Fruit fly (Drosophila melanogaster) whole organism, embryonic: Measurements from ENCODE around the gene CG8176.
A peak's percentile ranks its signal among the peaks of the same experiment; 100 is the strongest.

ENCODE experiments used
- Atf-2 ChIP-seq: fragments of 200-800 bp; sonication (Bioruptor generic); optimal IDR thresholded peaks from 2 replicates; lab custom pipeline; 2016; ENCODE audit warnings: missing biosample characterization, missing genetic modification characterization
- Atf3 ChIP-seq: fragments of 200-800 bp; sonication (Bioruptor generic); optimal IDR thresholded peaks from 3 replicates; lab custom pipeline; 2016; ENCODE audit warnings: missing biosample characterization, missing genetic modification characterization
- CG10366 ChIP-seq: fragments of 200-800 bp; sonication (Bioruptor generic); IDR thresholded peaks from 2 replicates; pipeline ENCODE4 v1.3.6; 2022; ENCODE audit warnings: missing biosample characterization, missing genetic modification characterization
- CG10431 ChIP-seq: fragments of 200-800 bp; sonication (Bioruptor generic); optimal IDR thresholded peaks from 3 replicates; lab custom pipeline; 2018; ENCODE audit warnings: missing biosample characterization, mild to moderate bottlenecking, missing genetic modification characterization
- CG11723 ChIP-seq: fragments of 200-800 bp; sonication (Bioruptor generic); optimal IDR thresholded peaks from 2 replicates; lab custom pipeline; 2017; ENCODE audit warnings: missing biosample characterization, mild to moderate bottlenecking, missing genetic modification characterization
- CG12659 ChIP-seq: fragments of 200-800 bp; sonication (Bioruptor generic); optimal IDR thresholded peaks from 3 replicates; lab custom pipeline; 2017; ENCODE audit warnings: mild to moderate bottlenecking, missing biosample characterization, missing genetic modification reagents, missing genetic modification characterization
- CG14050 ChIP-seq: fragments of 200-800 bp; sonication (Bioruptor generic); IDR thresholded peaks from 3 replicates; pipeline ENCODE4 v1.3.6; 2022; ENCODE audit warnings: missing biosample characterization, missing genetic modification characterization
- CG14965 ChIP-seq: fragments of 200-800 bp; sonication (Bioruptor generic); optimal IDR thresholded peaks from 2 replicates; lab custom pipeline; 2016; ENCODE audit warnings: missing biosample characterization, missing genetic modification characterization, borderline replicate concordance
- CG1602 ChIP-seq: fragments of 200-800 bp; sonication (Bioruptor generic); optimal IDR thresholded peaks from 3 replicates; lab custom pipeline; 2016; ENCODE audit warnings: missing biosample characterization, missing genetic modification characterization
- CG16779 ChIP-seq: fragments of 200-800 bp; sonication (Bioruptor generic); IDR thresholded peaks from 2 replicates; pipeline ENCODE4 v1.3.6; 2022; ENCODE audit warnings: missing biosample characterization, missing genetic modification characterization
- CG16813 ChIP-seq: fragments of 200-800 bp; sonication (Bioruptor generic); IDR thresholded peaks from 3 replicates; pipeline ENCODE4 v1.3.6; 2022; ENCODE audit warnings: missing biosample characterization, missing genetic modification characterization; ENCODE audit not compliant: partially characterized antibody
- CG16863 ChIP-seq: fragments of 200-800 bp; sonication (Bioruptor generic); optimal IDR thresholded peaks from 3 replicates; lab custom pipeline; 2016; ENCODE audit warnings: missing biosample characterization, missing genetic modification characterization
- CG17385 ChIP-seq: fragments of 200-800 bp; sonication (Bioruptor generic); optimal IDR thresholded peaks from 3 replicates; lab custom pipeline; 2018; ENCODE audit warnings: missing biosample characterization, mild to moderate bottlenecking, missing genetic modification characterization
- CG18619 ChIP-seq: fragments of 200-800 bp; sonication (Bioruptor generic); optimal IDR thresholded peaks from 3 replicates; lab custom pipeline; 2017; ENCODE audit warnings: missing biosample characterization, mild to moderate bottlenecking, missing genetic modification characterization
- CG2202 ChIP-seq: fragments of 200-800 bp; sonication (Bioruptor generic); optimal IDR thresholded peaks from 2 replicates; lab custom pipeline; 2018; ENCODE audit warnings: missing biosample characterization, mild to moderate bottlenecking, missing genetic modification characterization
- CG2678 ChIP-seq: fragments of 200-800 bp; sonication (Bioruptor generic); optimal IDR thresholded peaks from 3 replicates; lab custom pipeline; 2019; ENCODE audit warnings: missing biosample characterization, mild to moderate bottlenecking, missing genetic modification characterization, moderate library complexity
- CG30020 ChIP-seq: fragments of 200-800 bp; optimal IDR thresholded peaks from 2 replicates; lab custom pipeline; 2019; ENCODE audit warnings: missing biosample characterization, mild to moderate bottlenecking, missing genetic modification characterization, moderate library complexity
- CG6813 ChIP-seq: fragments of 200-800 bp; sonication (Bioruptor generic); optimal IDR thresholded peaks from 2 replicates; lab custom pipeline; 2017; ENCODE audit warnings: missing biosample characterization, missing genetic modification characterization, mild to moderate bottlenecking, moderate library complexity, missing genetic modification reagents
- CG8924 ChIP-seq: fragments of 200-800 bp; optimal IDR thresholded peaks from 3 replicates; lab custom pipeline; 2019; ENCODE audit warnings: missing biosample characterization, mild to moderate bottlenecking, missing genetic modification characterization, moderate library complexity
- CG8944 ChIP-seq: fragments of 200-800 bp; sonication (Bioruptor generic); optimal IDR thresholded peaks from 3 replicates; lab custom pipeline; 2016; ENCODE audit warnings: missing biosample characterization, missing genetic modification characterization
- CG9817 ChIP-seq: fragments of 200-800 bp; sonication (Bioruptor generic); optimal IDR thresholded peaks from 2 replicates; lab custom pipeline; 2018; ENCODE audit warnings: missing biosample characterization, mild to moderate bottlenecking, missing genetic modification characterization, moderate library complexity
- Camta ChIP-seq: fragments of 200-800 bp; sonication (Bioruptor generic); optimal IDR thresholded peaks from 2 replicates; lab custom pipeline; 2016; ENCODE audit warnings: missing biosample characterization, missing genetic modification characterization
- Eip74EF ChIP-seq, 2 experiments: fragments of 200-800 bp in 1 of 2; fragments of >200 bp in 1 of 2; sonication (Bioruptor generic) in 1 of 2; optimal IDR thresholded peaks; 2 replicates each; lab custom pipeline; 2017 to 2019; ENCODE audit warnings: missing biosample characterization in 2 of 2, missing genetic modification characterization in 2 of 2, mild to moderate bottlenecking in 1 of 2, moderate library complexity in 1 of 2
- HLH3B ChIP-seq: fragments of 200-800 bp; sonication (Bioruptor generic); IDR thresholded peaks from 2 replicates; pipeline ENCODE4 v1.3.6; 2022; ENCODE audit warnings: missing biosample characterization, missing genetic modification characterization
- HLH54F ChIP-seq: fragments of 200-800 bp; sonication (Bioruptor generic); optimal IDR thresholded peaks from 3 replicates; lab custom pipeline; 2016; ENCODE audit warnings: missing biosample characterization, missing genetic modification characterization
- Hey ChIP-seq: fragments of 200-800 bp; sonication (Bioruptor generic); optimal IDR thresholded peaks from 3 replicates; lab custom pipeline; 2018; ENCODE audit warnings: missing biosample characterization, mild to moderate bottlenecking, missing genetic modification characterization
- MESR4 ChIP-seq: fragments of 200-800 bp; sonication (Bioruptor generic); optimal IDR thresholded peaks from 2 replicates; lab custom pipeline; 2018; ENCODE audit warnings: missing biosample characterization, mild to moderate bottlenecking, missing genetic modification characterization, moderate library complexity
- Scr ChIP-seq: fragments of 200-800 bp; sonication (Bioruptor generic); IDR thresholded peaks from 2 replicates; pipeline ENCODE4 v1.3.6; 2022; ENCODE audit warnings: missing biosample characterization, missing genetic modification characterization; ENCODE audit not compliant: partially characterized antibody
- Xrp1 ChIP-seq: fragments of 200-800 bp; sonication (Bioruptor generic); IDR thresholded peaks from 2 replicates; pipeline ENCODE4 v1.3.6; 2022; ENCODE audit warnings: missing biosample characterization, missing genetic modification characterization
- abd-A ChIP-seq: fragments of 200-800 bp; sonication (Bioruptor generic); optimal IDR thresholded peaks from 3 replicates; lab custom pipeline; 2019; ENCODE audit warnings: missing biosample characterization, mild to moderate bottlenecking, missing genetic modification characterization, moderate library complexity
- bbx ChIP-seq: fragments of 200-800 bp; sonication (Bioruptor generic); IDR thresholded peaks from 2 replicates; pipeline ENCODE4 v1.3.6; 2022; ENCODE audit warnings: missing biosample characterization, missing genetic modification characterization; ENCODE audit not compliant: partially characterized antibody
- bsh ChIP-seq, 2 experiments: fragments of 200-800 bp; sonication (Bioruptor generic); optimal IDR thresholded peaks; 2 replicates each; lab custom pipeline; 2017 to 2018; ENCODE audit warnings: mild to moderate bottlenecking in 2 of 2, missing biosample characterization in 2 of 2, missing genetic modification characterization in 2 of 2, moderate library complexity in 1 of 2
- da ChIP-seq: fragments of 200-800 bp; sonication (Bioruptor generic); optimal IDR thresholded peaks from 2 replicates; lab custom pipeline; 2016; ENCODE audit warnings: missing biosample characterization, missing genetic modification characterization
- dmrt99B ChIP-seq: fragments of 200-800 bp; sonication (Bioruptor generic); optimal IDR thresholded peaks from 2 replicates; lab custom pipeline; 2018; ENCODE audit warnings: missing biosample characterization, mild to moderate bottlenecking, missing genetic modification characterization, moderate library complexity
- gfzf ChIP-seq: fragments of 200-800 bp; sonication (Bioruptor generic); optimal IDR thresholded peaks from 2 replicates; lab custom pipeline; 2016; ENCODE audit warnings: missing biosample characterization, mild to moderate bottlenecking, missing genetic modification characterization, moderate library complexity
- her ChIP-seq: fragments of 200-800 bp; sonication (Bioruptor generic); optimal IDR thresholded peaks from 2 replicates; lab custom pipeline; 2016; ENCODE audit warnings: missing biosample characterization, missing genetic modification characterization
- hth ChIP-seq: fragments of >200 bp; optimal IDR thresholded peaks from 2 replicates; lab custom pipeline; 2017; ENCODE audit warnings: inconsistent platforms
- lola ChIP-seq, 3 experiments: fragments of >200 bp in 2 of 3; fragments of 200-800 bp in 1 of 3; sonication (Bioruptor generic) in 1 of 3; optimal IDR thresholded peaks; 2 replicates each; lab custom pipeline; 2017 to 2019; ENCODE audit warnings: missing biosample characterization in 3 of 3, missing genetic modification characterization in 3 of 3, mild to moderate bottlenecking in 1 of 3, moderate library complexity in 1 of 3
- p53 ChIP-seq: fragments of 200-800 bp; sonication (Bioruptor generic); optimal IDR thresholded peaks from 2 replicates; lab custom pipeline; 2016; ENCODE audit warnings: missing biosample characterization, missing genetic modification characterization
- pita ChIP-seq: fragments of 200-800 bp; sonication (Bioruptor generic); optimal IDR thresholded peaks from 2 replicates; lab custom pipeline; 2017; ENCODE audit warnings: missing biosample characterization, mild to moderate bottlenecking, missing genetic modification characterization
- pnt ChIP-seq: fragments of 200-800 bp; sonication (Bioruptor generic); optimal IDR thresholded peaks from 3 replicates; lab custom pipeline; 2016; ENCODE audit warnings: missing biosample characterization, missing genetic modification characterization
- run ChIP-seq: fragments of 200-800 bp; sonication (Bioruptor generic); optimal IDR thresholded peaks from 3 replicates; lab custom pipeline; 2018; ENCODE audit warnings: missing biosample characterization, mild to moderate bottlenecking, missing genetic modification characterization
- sens ChIP-seq: fragments of 200-800 bp; sonication (Bioruptor generic); peaks from one replicate; lab custom pipeline; 2016; ENCODE audit warnings: missing biosample characterization, missing genetic modification characterization
- slp2 ChIP-seq: fragments of 200-800 bp; sonication (Bioruptor generic); optimal IDR thresholded peaks from 2 replicates; lab custom pipeline; 2016; ENCODE audit warnings: missing biosample characterization, missing genetic modification characterization
- sug ChIP-seq: fragments of 200-800 bp; optimal IDR thresholded peaks from 2 replicates; lab custom pipeline; 2019; ENCODE audit warnings: missing biosample characterization, mild to moderate bottlenecking, missing genetic modification characterization, moderate library complexity
- tap ChIP-seq: fragments of 200-800 bp; optimal IDR thresholded peaks from 3 replicates; lab custom pipeline; 2019; ENCODE audit warnings: missing biosample characterization, mild to moderate bottlenecking, missing genetic modification characterization, moderate library complexity
- tna ChIP-seq: fragments of 200-800 bp; sonication (Bioruptor generic); IDR thresholded peaks from 2 replicates; pipeline ENCODE4 v1.3.6; 2022; ENCODE audit warnings: missing biosample characterization, missing genetic modification characterization; ENCODE audit not compliant: partially characterized antibody
- unc-4 ChIP-seq: fragments of 200-800 bp; sonication (Bioruptor generic); IDR thresholded peaks from 2 replicates; pipeline ENCODE4 v1.3.6; 2022; ENCODE audit warnings: missing biosample characterization, missing genetic modification characterization; ENCODE audit not compliant: partially characterized antibody
- zen2 ChIP-seq: fragments of 200-800 bp; sonication (Bioruptor generic); IDR thresholded peaks from 3 replicates; pipeline ENCODE4 v1.3.6; 2022; ENCODE audit warnings: missing biosample characterization, missing genetic modification characterization; ENCODE audit not compliant: partially characterized antibody
- zf30C ChIP-seq: fragments of 200-800 bp; sonication (Bioruptor generic); optimal IDR thresholded peaks from 3 replicates; lab custom pipeline; 2018; ENCODE audit warnings: missing biosample characterization, mild to moderate bottlenecking, missing genetic modification characterization

The CG8176 gene

dm6 chr3R:9515860-9516344 is at the start of gene CG8176, which contains the start of the genes mRpL47 and Kdm3 (continued):
- TF ChIP-seq CG16863 (GFP tag; lab: Kevin White, UChicago) (peak; percentile 36), p53 (GFP tag; lab: Kevin White, UChicago) (peak; percentile 74), CG12659 (peak; percentile 90), CG2202 (tag; lab: Kevin White, UChicago) (peak; percentile 19), sens (GFP tag; lab: Kevin White, UChicago) (peak; percentile 93), CG9817 (tag; lab: Kevin White, UChicago) (peak; percentile 58), unc-4 (GFP tag; lab: Robert Waterston, UW) (no peak), CG1602 (GFP tag; lab: Kevin White, UChicago) (peak; percentile 38), pnt (GFP tag; lab: Kevin White, UChicago) (peak; percentile 76), abd-A (tag; lab: Kevin White, UChicago) (no peak), zen2 (no peak), Xrp1 (no peak), sug (tag; lab: Kevin White, UChicago) (peak; percentile 74), MESR4 (peak; percentile 91), gfzf (GFP tag; lab: Kevin White, UChicago) (peak; percentile 67), CG16813 (GFP tag; lab: Robert Waterston, UW) (no peak), tap (tag; lab: Kevin White, UChicago) (peak; percentile 24), bsh (GFP tag; optimal IDR thresholded peaks at IDR 0.05; lab: Kevin White, UChicago) (peak in 1 of 2 experiments; percentile 13), CG18619 (peak; percentile 2), CG10366 (GFP tag; lab: Robert Waterston, UW) (no peak), pita (peak; percentile 93), CG8924 (tag; lab: Kevin White, UChicago) (peak; percentile 71), CG14050 (GFP tag; lab: Robert Waterston, UW) (no peak), CG14965 (GFP tag; lab: Kevin White, UChicago) (no peak), slp2 (peak; percentile 58), bbx (GFP tag; lab: Robert Waterston, UW) (no peak), Camta (GFP tag; lab: Kevin White, UChicago) (peak; percentile 23), Eip74EF (GFP tag; optimal IDR thresholded peaks at IDR 0.05; lab: Kevin White, UChicago) (no peak), her (GFP tag; lab: Kevin White, UChicago) (peak; percentile 63), Hey (tag; lab: Kevin White, UChicago) (no peak), Atf3 (GFP tag; lab: Kevin White, UChicago) (peak; percentile 44), HLH54F (GFP tag; lab: Kevin White, UChicago) (peak; percentile 83), dmrt99B (tag; lab: Kevin White, UChicago) (no peak), lola (GFP tag; optimal IDR thresholded peaks at IDR 0.05; lab: Kevin White, UChicago) (peak in 1 of 3 experiments; percentile 19), CG2678 (tag; lab: Kevin White, UChicago) (peak; percentile 43), CG6813 (GFP tag; lab: Kevin White, UChicago) (no peak), da (GFP tag; lab: Kevin White, UChicago) (peak; percentile 16), CG8944 (GFP tag; lab: Kevin White, UChicago) (peak; percentile 68), CG11723 (GFP tag; lab: Kevin White, UChicago) (no peak), hth (no peak), Atf-2 (GFP tag; lab: Kevin White, UChicago) (peak; percentile 61), HLH3B (GFP tag; lab: Robert Waterston, UW) (no peak), zf30C (GFP tag; lab: Kevin White, UChicago) (no peak), run (tag; lab: Kevin White, UChicago) (no peak), CG17385 (GFP tag; lab: Kevin White, UChicago) (peak; percentile 13), CG16779 (GFP tag; lab: Robert Waterston, UW) (no peak), CG10431 (GFP tag; lab: Kevin White, UChicago) (no peak), tna (GFP tag; lab: Robert Waterston, UW) (no peak), CG30020 (peak; percentile 68), Scr (GFP tag; lab: Robert Waterston, UW) (no peak)
